Fruit fly (Drosophila melanogaster) whole organism, adult: ENCODE data around the gene Secp43.

Source experiments
- CG12768 ChIP-seq: fragments of 200-800 bp; sonication (Bioruptor generic); optimal IDR thresholded peaks from 2 replicates; lab custom pipeline; 2017; ENCODE audit warnings: missing biosample characterization, missing genetic modification characterization, mild to moderate bottlenecking, moderate library complexity, missing genetic modification reagents
- CG1620 ChIP-seq: fragments of 200-800 bp; sonication (Bioruptor generic); optimal IDR thresholded peaks from 2 replicates; lab custom pipeline; 2016; ENCODE audit warnings: missing biosample characterization, missing genetic modification characterization
- CG33017 ChIP-seq: fragments of 200-800 bp; sonication (Bioruptor generic); optimal IDR thresholded peaks from 2 replicates; lab custom pipeline; 2018; ENCODE audit warnings: missing biosample characterization, mild to moderate bottlenecking, missing genetic modification characterization, moderate library complexity
- CG7045 ChIP-seq: fragments of 200-800 bp; sonication (Bioruptor generic); optimal IDR thresholded peaks from 2 replicates; lab custom pipeline; 2017; ENCODE audit warnings: missing biosample characterization, mild to moderate bottlenecking, missing genetic modification characterization
- Clk ChIP-seq: fragments of 200-800 bp; sonication (Bioruptor generic); optimal IDR thresholded peaks from 2 replicates; lab custom pipeline; 2017; ENCODE audit warnings: missing biosample characterization, missing genetic modification characterization
- cnc ChIP-seq, 2 experiments: fragments of >200 bp; optimal IDR thresholded peaks; 2 replicates each; lab custom pipeline; 2017
- toe ChIP-seq: fragments of 200-800 bp; sonication (Bioruptor generic); optimal IDR thresholded peaks from 2 replicates; lab custom pipeline; 2016; ENCODE audit warnings: missing biosample characterization, missing genetic modification characterization

- no peak for TF ChIP-seq CG33017 (tag; lab: Kevin White, UChicago)
- no peak for TF ChIP-seq CG7045
- no peak for TF ChIP-seq cnc (optimal IDR thresholded peaks at IDR 0.05; lab: Kevin White, UChicago)
- no peak for TF ChIP-seq toe (GFP tag; lab: Kevin White, UChicago)
- TF ChIP-seq Clk (GFP tag; lab: Kevin White, UChicago): no peak
- no peak for TF ChIP-seq CG12768 (GFP tag; lab: Kevin White, UChicago)
- no peak for TF ChIP-seq CG1620
Measured at dm6 chr2L:4454009-4454689, at the start of gene Secp43, which contains the start of gene ND-B8.
